Worm (Caenorhabditis elegans): ENCODE data around the gene smz-1.
"Not testable (repeated sequence)": the region's sequence is repeated elsewhere in the genome, so short reads cannot be mapped to it uniquely, and the experiment has no call there.

smz-1 gene

DNA sequence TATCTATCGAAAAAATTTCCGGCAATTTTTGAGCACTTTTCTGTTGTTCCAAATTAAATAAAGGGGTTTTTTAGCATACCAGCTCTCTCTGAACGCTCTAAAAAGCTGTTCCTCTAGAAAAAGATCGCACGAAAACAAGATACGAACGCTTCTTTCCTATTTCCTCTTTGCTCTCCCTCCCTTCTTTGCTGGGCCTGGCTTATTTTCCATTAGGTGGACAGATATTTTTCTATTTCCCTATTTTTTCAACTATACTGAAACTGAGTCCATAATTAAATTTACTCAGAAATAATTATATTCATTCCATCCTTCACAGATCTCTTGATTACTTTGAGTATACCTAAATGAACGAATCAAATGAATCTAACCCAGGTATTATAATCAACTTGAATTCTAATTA lies 47.1 kb downstream of the smz-1 start, which contains the start of gene sru-18:
TSS of gene sru-18 (plus strand) at position 301 of the 400 bp plus-strand sequence.
- TF ChIP-seq Y105C5A.15 (GFP tag; IDR thresholded peaks at IDR 0.05) (no peak), dmd-6 (GFP tag; IDR thresholded peaks at IDR 0.05) (no peak), zfp-3 (GFP tag; conservative IDR thresholded peaks at IDR 0.05) (no peak), nhr-111 (GFP tag; optimal IDR thresholded peaks at IDR 0.05) (no peak), zip-11 (GFP tag; IDR thresholded peaks at IDR 0.05) (no peak), unc-39 (tag; optimal IDR thresholded peaks at IDR 0.05) (no peak), ceh-32 (tag; optimal IDR thresholded peaks at IDR 0.05; ENCODE audit: poor library complexity) (no peak), mes-2 (tag; optimal IDR thresholded peaks at IDR 0.05; ENCODE audit: poor library complexity, severe bottlenecking) (no peak), ceh-44 (GFP tag; IDR thresholded peaks at IDR 0.05) (no peak), fos-1 (tag; optimal IDR thresholded peaks at IDR 0.05) (no peak), daf-19 (GFP tag; conservative IDR thresholded peaks at IDR 0.05) (no peak), lin-38 (GFP tag; IDR thresholded peaks at IDR 0.05) (no peak)

DNA sequence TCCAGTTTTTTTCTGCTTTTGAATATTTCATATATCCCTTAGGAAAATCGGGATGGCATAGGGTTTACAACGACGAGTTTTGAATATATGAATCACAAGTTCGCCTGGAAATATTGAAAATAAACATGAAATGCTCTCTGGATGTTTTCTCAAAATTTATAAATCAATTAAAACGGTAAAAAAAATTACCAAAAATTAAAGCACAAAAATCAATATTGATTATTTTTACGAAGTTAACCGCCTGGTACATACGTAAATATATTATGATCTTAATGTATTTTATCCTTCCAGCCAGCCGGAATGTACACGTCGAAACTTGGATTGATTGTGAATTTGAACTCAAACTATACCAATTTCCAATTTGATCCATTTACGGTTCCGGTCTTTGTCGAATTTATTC lies 50.5 kb downstream of the smz-1 start, which contains the start of gene sru-17:
TSS of gene sru-17 (plus strand) at position 301 of the 400 bp plus-strand sequence.
- not testable (repeated sequence) for TF ChIP-seq lin-15B, nhr-102, F10B5.3 (tag; optimal IDR thresholded peaks at IDR 0.05)

All from whole organism, L4 larva.